Fruit fly (Drosophila melanogaster) whole organism, embryonic: ENCODE results near the gene CrebB.

Experiments used
- Abd-B ChIP-seq: fragments of 200-800 bp; sonication (Bioruptor generic); optimal IDR thresholded peaks from 2 replicates; lab custom pipeline; 2018; ENCODE audit warnings: missing biosample characterization, mild to moderate bottlenecking, missing genetic modification characterization, moderate library complexity
- B-H2 ChIP-seq: fragments of 200-800 bp; sonication (Bioruptor generic); optimal IDR thresholded peaks from 2 replicates; lab custom pipeline; 2018; ENCODE audit warnings: missing biosample characterization, mild to moderate bottlenecking, missing genetic modification characterization
- BEAF-32 ChIP-seq: fragments of 200-800 bp; sonication (Bioruptor generic); optimal IDR thresholded peaks from 3 replicates; lab custom pipeline; 2017; ENCODE audit warnings: missing biosample characterization, missing genetic modification characterization, mild to moderate bottlenecking, moderate library complexity, missing genetic modification reagents
- Bgb ChIP-seq: fragments of 200-800 bp; sonication (Bioruptor generic); IDR thresholded peaks from 2 replicates; pipeline ENCODE4 v1.3.6; 2022; ENCODE audit warnings: missing biosample characterization, missing genetic modification characterization; ENCODE audit not compliant: partially characterized antibody
- CG11085 ChIP-seq: fragments of 200-800 bp; sonication (Bioruptor generic); IDR thresholded peaks from 2 replicates; pipeline ENCODE4 v1.3.6; 2022; ENCODE audit warnings: missing biosample characterization, missing genetic modification characterization
- CG11696 ChIP-seq: fragments of 200-800 bp; sonication (Bioruptor generic); IDR thresholded peaks from 2 replicates; pipeline ENCODE4 v1.3.6; 2022; ENCODE audit warnings: missing biosample characterization, missing genetic modification characterization
- CG12155 ChIP-seq: fragments of 200-800 bp; sonication (Bioruptor generic); optimal IDR thresholded peaks from 3 replicates; lab custom pipeline; 2016; ENCODE audit warnings: missing biosample characterization, missing genetic modification characterization
- CG12942 ChIP-seq: fragments of 200-800 bp; sonication (Bioruptor generic); optimal IDR thresholded peaks from 3 replicates; lab custom pipeline; 2016; ENCODE audit warnings: missing biosample characterization, missing genetic modification characterization
- CG14050 ChIP-seq: fragments of 200-800 bp; sonication (Bioruptor generic); IDR thresholded peaks from 3 replicates; pipeline ENCODE4 v1.3.6; 2022; ENCODE audit warnings: missing biosample characterization, missing genetic modification characterization
- CG15269 ChIP-seq: fragments of 200-800 bp; sonication (Bioruptor generic); optimal IDR thresholded peaks from 2 replicates; lab custom pipeline; 2018; ENCODE audit warnings: missing biosample characterization, mild to moderate bottlenecking, missing genetic modification characterization, moderate library complexity
- CG16863 ChIP-seq: fragments of 200-800 bp; sonication (Bioruptor generic); optimal IDR thresholded peaks from 3 replicates; lab custom pipeline; 2016; ENCODE audit warnings: missing biosample characterization, missing genetic modification characterization
- CG32532 ChIP-seq: fragments of 200-800 bp; sonication (Bioruptor generic); IDR thresholded peaks from 2 replicates; pipeline ENCODE4 v1.3.6; 2022; ENCODE audit warnings: missing biosample characterization, missing genetic modification characterization
- CG33557 ChIP-seq: fragments of 200-800 bp; sonication (Bioruptor generic); optimal IDR thresholded peaks from 2 replicates; lab custom pipeline; 2019; ENCODE audit warnings: missing biosample characterization, mild to moderate bottlenecking, missing genetic modification characterization, moderate library complexity
- CG42726 ChIP-seq: fragments of 200-800 bp; sonication (Bioruptor generic); IDR thresholded peaks from 2 replicates; pipeline ENCODE4 v1.3.6; 2022; ENCODE audit warnings: missing biosample characterization, missing genetic modification characterization; ENCODE audit not compliant: partially characterized antibody
- CG5180 ChIP-seq: fragments of 200-800 bp; sonication (Bioruptor generic); optimal IDR thresholded peaks from 3 replicates; lab custom pipeline; 2017; ENCODE audit warnings: missing biosample characterization, missing genetic modification characterization, mild to moderate bottlenecking, moderate library complexity, missing genetic modification reagents
- CG5953 ChIP-seq: fragments of 200-800 bp; sonication (Bioruptor generic); IDR thresholded peaks from 2 replicates; pipeline ENCODE4 v1.3.6; 2022; ENCODE audit warnings: missing biosample characterization, missing genetic modification characterization
- CG7556 ChIP-seq: fragments of 200-800 bp; sonication (Bioruptor generic); optimal IDR thresholded peaks from 2 replicates; lab custom pipeline; 2017; ENCODE audit warnings: missing biosample characterization, mild to moderate bottlenecking, missing genetic modification characterization
- CG7963 ChIP-seq: fragments of 200-800 bp; sonication (Bioruptor generic); IDR thresholded peaks from 3 replicates; pipeline ENCODE4 v1.3.6; 2022; ENCODE audit warnings: missing biosample characterization, missing genetic modification characterization; ENCODE audit not compliant: partially characterized antibody
- Drgx ChIP-seq: fragments of 200-800 bp; sonication (Bioruptor generic); IDR thresholded peaks from 2 replicates; pipeline ENCODE4 v1.3.6; 2022; ENCODE audit warnings: missing biosample characterization, missing genetic modification characterization
- Gug ChIP-seq: fragments of 200-800 bp; sonication (Bioruptor generic); IDR thresholded peaks from 4 replicates; pipeline ENCODE4 v1.3.6; 2022; ENCODE audit warnings: missing biosample characterization, missing genetic modification characterization
- HLHmδ ChIP-seq: fragments of 200-800 bp; sonication (Bioruptor generic); optimal IDR thresholded peaks from 2 replicates; lab custom pipeline; 2018; ENCODE audit warnings: missing biosample characterization, mild to moderate bottlenecking, missing genetic modification characterization, moderate library complexity
- Hmr ChIP-seq: fragments of 200-800 bp; sonication (Bioruptor generic); optimal IDR thresholded peaks from 3 replicates; lab custom pipeline; 2017; ENCODE audit warnings: mild to moderate bottlenecking, missing biosample characterization, missing genetic modification reagents, missing genetic modification characterization
- Hr39 ChIP-seq: fragments of >200 bp; optimal IDR thresholded peaks from 2 replicates; lab custom pipeline; 2017
- Lim3 ChIP-seq: fragments of 200-800 bp; sonication (Bioruptor generic); IDR thresholded peaks from 2 replicates; pipeline ENCODE4 v1.3.6; 2022; ENCODE audit warnings: missing biosample characterization, missing genetic modification characterization
- Mad ChIP-seq: fragments of 200-800 bp; sonication (Bioruptor generic); optimal IDR thresholded peaks from 2 replicates; lab custom pipeline; 2016; ENCODE audit warnings: missing biosample characterization, missing genetic modification characterization
- Max ChIP-seq: fragments of 200-800 bp; sonication (Bioruptor generic); optimal IDR thresholded peaks from 2 replicates; lab custom pipeline; 2016; ENCODE audit warnings: missing biosample characterization, mild to moderate bottlenecking, missing genetic modification characterization
- NFAT ChIP-seq: fragments of 200-800 bp; sonication (Bioruptor generic); IDR thresholded peaks from 2 replicates; pipeline ENCODE4 v1.3.6; 2022; ENCODE audit warnings: missing biosample characterization, missing genetic modification characterization
- Oli ChIP-seq: fragments of 200-800 bp; sonication (Bioruptor generic); optimal IDR thresholded peaks from 2 replicates; lab custom pipeline; 2018; ENCODE audit warnings: missing biosample characterization, mild to moderate bottlenecking, missing genetic modification characterization, moderate library complexity
- Ravus ChIP-seq: fragments of 200-800 bp; sonication (Bioruptor generic); IDR thresholded peaks from 2 replicates; pipeline ENCODE4 v1.3.6; 2022; ENCODE audit warnings: missing biosample characterization, missing genetic modification characterization
- Sry-δ ChIP-seq: fragments of 200-800 bp; sonication (Bioruptor generic); optimal IDR thresholded peaks from 2 replicates; lab custom pipeline; 2016; ENCODE audit warnings: missing biosample characterization, missing genetic modification characterization
- cwo ChIP-seq: fragments of 200-800 bp; sonication (Bioruptor generic); optimal IDR thresholded peaks from 3 replicates; lab custom pipeline; 2017; ENCODE audit warnings: missing biosample characterization, missing genetic modification characterization, mild to moderate bottlenecking, moderate library complexity, missing genetic modification reagents
- disco-r ChIP-seq: fragments of 200-800 bp; sonication (Bioruptor generic); optimal IDR thresholded peaks from 2 replicates; lab custom pipeline; 2016; ENCODE audit warnings: missing biosample characterization, missing genetic modification characterization
- en ChIP-seq: fragments of 200-800 bp; sonication (Bioruptor generic); optimal IDR thresholded peaks from 2 replicates; lab custom pipeline; 2016; ENCODE audit warnings: missing biosample characterization, missing genetic modification characterization
- ewg ChIP-seq: fragments of 200-800 bp; sonication (Bioruptor generic); optimal IDR thresholded peaks from 3 replicates; lab custom pipeline; 2017; ENCODE audit warnings: mild to moderate bottlenecking, missing biosample characterization, missing genetic modification reagents, missing genetic modification characterization
- fru ChIP-seq: fragments of >200 bp; optimal IDR thresholded peaks from 2 replicates; lab custom pipeline; 2017
- gfzf ChIP-seq: fragments of 200-800 bp; sonication (Bioruptor generic); optimal IDR thresholded peaks from 2 replicates; lab custom pipeline; 2016; ENCODE audit warnings: missing biosample characterization, mild to moderate bottlenecking, missing genetic modification characterization, moderate library complexity
- gt ChIP-seq: fragments of 200-800 bp; sonication (Bioruptor generic); IDR thresholded peaks from 2 replicates; pipeline ENCODE4 v1.3.6; 2022; ENCODE audit warnings: missing biosample characterization, missing genetic modification characterization
- hkb ChIP-seq, 2 experiments: fragments of 200-800 bp in 1 of 2; fragments of >200 bp in 1 of 2; sonication (Bioruptor generic) in 1 of 2; IDR thresholded peaks in 1 of 2; optimal IDR thresholded peaks in 1 of 2; 2 replicates each; pipeline versions ENCODE4 v1.3.6 to Lab custom; 2017 to 2022; ENCODE audit warnings: missing biosample characterization in 1 of 2, missing genetic modification characterization in 1 of 2
- hth ChIP-seq: fragments of >200 bp; optimal IDR thresholded peaks from 2 replicates; lab custom pipeline; 2017; ENCODE audit warnings: inconsistent platforms
- ind ChIP-seq: fragments of 200-800 bp; sonication (Bioruptor generic); optimal IDR thresholded peaks from 3 replicates; lab custom pipeline; 2016; ENCODE audit warnings: missing biosample characterization, missing genetic modification characterization
- insv ChIP-seq, 2 experiments: fragments of 200-800 bp; sonication (Bioruptor generic); optimal IDR thresholded peaks; 3 replicates each; lab custom pipeline; 2016 to 2018; ENCODE audit warnings: missing biosample characterization in 2 of 2, missing genetic modification characterization in 2 of 2
- odd ChIP-seq: fragments of 200-800 bp; sonication (Bioruptor generic); optimal IDR thresholded peaks from 2 replicates; lab custom pipeline; 2017; ENCODE audit warnings: missing biosample characterization, mild to moderate bottlenecking, missing genetic modification characterization
- pum ChIP-seq: fragments of 200-800 bp; sonication (Bioruptor generic); optimal IDR thresholded peaks from 2 replicates; lab custom pipeline; 2016; ENCODE audit warnings: missing biosample characterization, missing genetic modification characterization
- repo ChIP-seq: fragments of 200-800 bp; sonication (Bioruptor generic); optimal IDR thresholded peaks from 2 replicates; lab custom pipeline; 2016; ENCODE audit warnings: missing biosample characterization, missing genetic modification characterization
- sc ChIP-seq, 3 experiments: fragments of >200 bp in 2 of 3; fragments of 200-800 bp in 1 of 3; sonication (Bioruptor generic) in 1 of 3; optimal IDR thresholded peaks; 2 replicates in 2 of 3; 3 replicates in 1 of 3; lab custom pipeline; 2017; ENCODE audit warnings: mild to moderate bottlenecking in 1 of 3, missing biosample characterization in 1 of 3, missing genetic modification characterization in 1 of 3, missing genetic modification reagents in 1 of 3
- sima ChIP-seq: fragments of 200-800 bp; sonication (Bioruptor generic); optimal IDR thresholded peaks from 2 replicates; lab custom pipeline; 2016; ENCODE audit warnings: missing biosample characterization, missing genetic modification characterization
- slbo ChIP-seq: fragments of 200-800 bp; sonication (Bioruptor generic); IDR thresholded peaks from 2 replicates; pipeline ENCODE4 v1.3.6; 2022; ENCODE audit warnings: missing biosample characterization, missing genetic modification characterization
- sob ChIP-seq: fragments of 200-800 bp; sonication (Bioruptor generic); IDR thresholded peaks from 2 replicates; pipeline ENCODE4 v1.3.6; 2022; ENCODE audit warnings: missing biosample characterization, missing genetic modification characterization
- ssp ChIP-seq: fragments of 200-800 bp; sonication (Bioruptor generic); IDR thresholded peaks from 2 replicates; pipeline ENCODE4 v1.3.6; 2022; ENCODE audit warnings: missing biosample characterization, missing genetic modification characterization
- zfh1 ChIP-seq: fragments of 200-800 bp; sonication (Bioruptor generic); IDR thresholded peaks from 3 replicates; pipeline ENCODE4 v1.3.6; 2022; ENCODE audit warnings: missing biosample characterization, missing genetic modification characterization

The CrebB gene

DNA sequence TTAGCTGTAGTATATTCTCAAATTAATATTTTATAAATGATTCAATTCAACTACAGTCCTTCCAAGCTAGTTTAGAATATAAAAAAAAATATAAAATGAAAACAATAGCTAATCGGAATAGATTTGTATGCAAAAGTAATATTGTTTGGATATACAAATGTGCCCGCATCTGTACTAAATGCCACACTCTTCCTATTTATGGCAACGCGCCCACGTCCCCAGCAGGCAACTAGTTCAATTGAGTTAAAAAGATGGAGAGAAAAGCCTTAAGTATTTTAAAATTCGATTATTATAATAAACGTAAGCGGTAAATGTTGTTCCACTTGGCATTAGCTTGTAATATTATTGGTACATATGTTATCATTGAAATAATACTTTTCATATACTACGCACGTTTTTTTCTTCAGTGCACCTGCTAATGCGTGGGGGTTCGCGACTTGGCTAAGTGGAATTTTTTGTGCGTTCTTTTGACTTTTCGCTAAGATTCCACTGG lies 39.5 kb downstream of the CrebB start (continued):
- TF ChIP-seq pum (GFP tag; lab: Kevin White, UChicago) (peak; percentile 35), CG32532 (GFP tag; lab: Robert Waterston, UW) (peak; percentile 60; the same call in 1 of the 2 replicates), BEAF-32 (no peak), CG16863 (peak; percentile 3), ewg (GFP tag; lab: Kevin White, UChicago) (peak; percentile 60), CG7963 (GFP tag; lab: Robert Waterston, UW) (no peak), ind (GFP tag; lab: Kevin White, UChicago) (peak; percentile 59), Drgx (GFP tag; lab: Robert Waterston, UW) (peak; percentile 48), HLHmδ (GFP tag; lab: Kevin White, UChicago) (no peak), sc (optimal IDR thresholded peaks at IDR 0.05; lab: Kevin White, UChicago) (no peak), sc (GFP tag; optimal IDR thresholded peaks at IDR 0.05; lab: Kevin White, UChicago) (peak; percentile 71), hkb (optimal IDR thresholded peaks at IDR 0.05; lab: Kevin White, UChicago) (no peak), hkb (GFP tag; IDR thresholded peaks at IDR 0.05; lab: Robert Waterston, UW) (peak; percentile 24; the same call in 1 of the 2 replicates), Hr39 (lab: Kevin White, UChicago) (no peak), cwo (GFP tag; lab: Kevin White, UChicago) (peak; percentile 56), Bgb (GFP tag; lab: Robert Waterston, UW) (no peak), Gug (0 out of 4 replicates have a peak, but pooled peaks have one; percentile 19), CG5953 (GFP tag; lab: Robert Waterston, UW) (no peak), Abd-B (GFP tag; lab: Kevin White, UChicago) (peak; percentile 69), Hmr (GFP tag; lab: Kevin White, UChicago) (peak; percentile 63), Oli (tag; lab: Kevin White, UChicago) (peak; percentile 85), gt (no peak), CG5180 (peak; percentile 25), odd (GFP tag; lab: Kevin White, UChicago) (peak; percentile 61), CG11085 (GFP tag; lab: Robert Waterston, UW) (no peak), fru (no peak), en (GFP tag; lab: Kevin White, UChicago) (peak; percentile 22), CG7556 (peak; percentile 65), Mad (GFP tag; lab: Kevin White, UChicago) (no peak), Sry-δ (no peak), disco-r (GFP tag; lab: Kevin White, UChicago) (no peak), hth (lab: Kevin White, UChicago) (no peak), CG15269 (peak; percentile 80), sob (0 out of 2 replicates have a peak, but pooled peaks have one; percentile 26), gfzf (no peak), CG12155 (GFP tag; lab: Kevin White, UChicago) (peak; percentile 52), zfh1 (GFP tag; lab: Robert Waterston, UW) (peak; percentile 23; the same call in 1 of the 3 replicates), CG14050 (GFP tag; lab: Robert Waterston, UW) (peak; percentile 9; the same call in 1 of the 3 replicates), Ravus (GFP tag; lab: Robert Waterston, UW) (no peak; the same call in 1 of the 2 replicates), NFAT (GFP tag; lab: Robert Waterston, UW) (peak; percentile 81), ssp (GFP tag; lab: Robert Waterston, UW) (peak; percentile 16; the same call in 1 of the 2 replicates), CG33557 (GFP tag; lab: Kevin White, UChicago) (no peak), CG42726 (no peak), slbo (GFP tag; lab: Robert Waterston, UW) (peak; percentile 73), insv (GFP tag; optimal IDR thresholded peaks at IDR 0.05; lab: Kevin White, UChicago) (no peak), Max (GFP tag; lab: Kevin White, UChicago) (peak; percentile 52), B-H2 (GFP tag; lab: Kevin White, UChicago) (no peak), CG11696 (GFP tag; lab: Robert Waterston, UW) (peak; percentile 63; the same call in 1 of the 2 replicates), Lim3 (no peak; the same call in 1 of the 2 replicates), repo (GFP tag; lab: Kevin White, UChicago) (no peak), CG12942 (GFP tag; lab: Kevin White, UChicago) (peak; percentile 64), sima (no peak)
